Fruit fly (Drosophila melanogaster): ENCODE measurements around the gene CG2901.

DNA sequence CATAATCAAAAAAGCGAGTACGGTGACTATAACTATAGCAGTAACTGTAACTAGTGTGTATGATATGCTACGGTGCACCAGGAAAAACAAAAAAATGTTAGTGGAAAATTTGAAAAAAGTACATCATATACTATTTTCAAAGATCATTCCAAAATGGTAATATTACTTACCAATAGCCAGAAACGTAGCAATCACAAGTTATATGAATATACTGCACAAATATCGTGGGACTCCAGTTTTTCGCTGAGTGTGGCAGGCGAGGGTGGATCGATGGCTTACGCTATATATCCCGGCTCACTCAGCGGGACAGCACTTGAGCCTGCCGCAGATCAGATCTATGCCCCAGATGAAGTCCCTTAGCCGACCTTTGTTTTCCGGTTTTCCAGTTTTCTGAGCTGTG is 9.6 kb downstream of the CG2901 start:
- TF ChIP-seq HLH106 (tag; optimal IDR thresholded peaks at IDR 0.05) (no peak), Hr78 (GFP tag; optimal IDR thresholded peaks at IDR 0.05) (no peak), pan (optimal IDR thresholded peaks at IDR 0.05) (no peak), Rel (GFP tag; optimal IDR thresholded peaks at IDR 0.05) (no peak), Rel (tag; optimal IDR thresholded peaks at IDR 0.05) (no peak), Dfd (GFP tag; optimal IDR thresholded peaks at IDR 0.05) (no peak), GATAd (GFP tag; optimal IDR thresholded peaks at IDR 0.05) (no peak), h (GFP tag; optimal IDR thresholded peaks at IDR 0.05) (no peak)

All from whole organism, wandering third instar larva.